Worm (Caenorhabditis elegans) whole organism, midembryonic: Measurements from ENCODE around the gene T10D4.14.
"Not testable (repeated sequence)": the region's sequence is repeated elsewhere in the genome, so short reads cannot be mapped to it uniquely, and the experiment has no call there.

Experiments used
- T22C8.4 ChIP-seq: fragments of 200-800 bp; sonication (Bioruptor generic); IDR thresholded peaks from 2 replicates; pipeline ENCODE4 v1.3.6; 2022; ENCODE audit warnings: missing genetic modification characterization, missing compliant biosample characterization
- cog-1 ChIP-seq: sonication (generic microtip); optimal IDR thresholded peaks from 2 replicates; lab custom pipeline; 2016; ENCODE audit warnings: missing genetic modification characterization, missing compliant biosample characterization
- flt-1 ChIP-seq: fragments of 200-800 bp; sonication (Bioruptor generic); IDR thresholded peaks from 2 replicates; pipeline ENCODE4 v1.3.6; 2022; ENCODE audit warnings: missing genetic modification characterization, missing compliant biosample characterization
- klf-2 ChIP-seq: fragments of 200-800 bp; sonication (Bioruptor generic); conservative IDR thresholded peaks from 2 replicates; pipeline ENCODE4 v1.3.6; 2022; ENCODE audit warnings: missing genetic modification reagents, missing genetic modification characterization, missing compliant biosample characterization
- med-1 ChIP-seq: sonication (generic microtip); optimal IDR thresholded peaks from 2 replicates; lab custom pipeline; 2017; ENCODE audit warnings: missing genetic modification characterization, mild to moderate bottlenecking, missing compliant biosample characterization, antibody characterized with exemption, missing genetic modification reagents; ENCODE audit not compliant: insufficient read depth
- ref-1 ChIP-seq: fragments of 200-800 bp; sonication (Bioruptor generic); conservative IDR thresholded peaks from 2 replicates; pipeline ENCODE4 v1.3.6; 2022; ENCODE audit warnings: missing genetic modification reagents, missing genetic modification characterization, missing compliant biosample characterization
- tab-1 ChIP-seq: fragments of 200-800 bp; sonication (Bioruptor generic); IDR thresholded peaks from 2 replicates; pipeline ENCODE4 v1.3.6; 2022; ENCODE audit warnings: missing genetic modification characterization, missing compliant biosample characterization
- ztf-23 ChIP-seq: fragments of 200-800 bp; sonication (Bioruptor generic); IDR thresholded peaks from 2 replicates; pipeline ENCODE4 v1.3.6; 2022; ENCODE audit warnings: missing genetic modification reagents, missing genetic modification characterization, missing compliant biosample characterization
- ztf-29 ChIP-seq: fragments of 200-800 bp; sonication (Bioruptor generic); IDR thresholded peaks from 2 replicates; pipeline ENCODE4 v1.3.6; 2022; ENCODE audit warnings: missing genetic modification reagents, missing genetic modification characterization, missing compliant biosample characterization

The T10D4.14 gene

DNA sequence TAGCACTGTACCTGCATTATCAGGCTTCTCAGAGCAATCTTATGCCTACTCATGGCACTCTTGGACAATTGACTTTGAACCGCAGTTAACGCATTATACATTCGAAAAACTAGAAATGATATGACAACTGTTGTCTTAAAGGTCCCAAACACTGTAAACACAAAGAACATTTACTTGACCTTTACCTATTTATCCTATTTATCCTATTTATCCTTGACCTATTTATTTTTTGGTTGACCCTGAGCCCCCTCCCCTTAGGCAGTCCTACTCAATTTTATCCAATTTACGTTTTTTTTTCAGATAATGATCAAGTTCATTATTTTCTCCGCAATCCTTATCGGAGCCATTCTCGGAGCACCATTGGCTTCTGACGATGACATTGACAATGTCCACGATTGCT is at the start of gene T10D4.14, which contains the start of gene T10D4.19:
T10D4.14 (minus strand) TSS at position 101 of the 400 bp plus-strand sequence.
T10D4.19 (plus strand) TSS at position 304 of the 400 bp plus-strand sequence.
- TF ChIP-seq cog-1 (tag; lab: Kevin White, UChicago) (no peak), ref-1 (no peak), klf-2 (no peak), med-1 (GFP tag; lab: Kevin White, UChicago) (no peak)

DNA sequence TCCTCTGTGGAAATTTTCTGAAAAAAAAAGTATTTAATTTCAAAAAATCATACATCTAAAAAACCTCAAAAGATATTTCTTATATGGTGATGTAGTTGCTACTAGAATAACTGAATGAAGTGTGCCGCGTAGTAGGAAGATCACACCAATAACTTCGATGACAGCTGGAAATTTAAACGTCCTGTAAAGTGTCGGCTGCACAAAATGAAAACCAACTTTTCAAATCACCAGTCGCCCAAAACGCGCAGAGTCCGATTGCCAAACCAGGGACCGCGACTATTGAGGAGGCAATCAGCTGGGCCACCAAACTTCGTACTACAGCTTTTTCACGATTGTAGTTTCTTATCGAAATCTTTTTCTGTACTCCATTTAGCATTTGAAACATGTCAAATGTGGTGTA is 49.7 kb upstream of the T10D4.14 start, which contains the start of gene sri-48:
sri-48 (minus strand) TSS at position 101 of the 400 bp plus-strand sequence.
- not testable (repeated sequence) for TF ChIP-seq ztf-23, tab-1, ztf-29 (GFP tag; lab: Robert Waterston, UW)

- TF ChIP-seq ztf-23 (GFP tag; lab: Robert Waterston, UW) (no peak), flt-1 (GFP tag; lab: Robert Waterston, UW) (no peak), cog-1 (tag; lab: Kevin White, UChicago) (no peak), ref-1 (no peak), tab-1 (GFP tag; lab: Robert Waterston, UW) (no peak), ztf-29 (GFP tag; lab: Robert Waterston, UW) (no peak), T22C8.4 (GFP tag; lab: Robert Waterston, UW) (no peak), med-1 (GFP tag; lab: Kevin White, UChicago) (no peak), klf-2 (no peak)
Measured at ce11 chrII:3198998-3199397, 47.5 kb upstream of the T10D4.14 start, which contains the start of gene sri-51. TSS of gene sri-51 (minus strand) at chrII:3199098.

ce11 chrII:3196966-3197365 is 45.5 kb upstream of the T10D4.14 start, which contains the start of gene gcy-15:
TSS of gene gcy-15 (minus strand) at chrII:3197066.
- TF ChIP-seq flt-1 (GFP tag; lab: Robert Waterston, UW) = no peak
- TF ChIP-seq ztf-23 (GFP tag; lab: Robert Waterston, UW) = no peak
- TF ChIP-seq T22C8.4 (GFP tag; lab: Robert Waterston, UW) = no peak
- TF ChIP-seq klf-2 = no peak
- TF ChIP-seq med-1 (GFP tag; lab: Kevin White, UChicago) = no peak
- no peak for TF ChIP-seq tab-1 (GFP tag; lab: Robert Waterston, UW)
- no peak for TF ChIP-seq cog-1 (tag; lab: Kevin White, UChicago)
- no peak for TF ChIP-seq ref-1
- no peak for TF ChIP-seq ztf-29 (GFP tag; lab: Robert Waterston, UW)

DNA sequence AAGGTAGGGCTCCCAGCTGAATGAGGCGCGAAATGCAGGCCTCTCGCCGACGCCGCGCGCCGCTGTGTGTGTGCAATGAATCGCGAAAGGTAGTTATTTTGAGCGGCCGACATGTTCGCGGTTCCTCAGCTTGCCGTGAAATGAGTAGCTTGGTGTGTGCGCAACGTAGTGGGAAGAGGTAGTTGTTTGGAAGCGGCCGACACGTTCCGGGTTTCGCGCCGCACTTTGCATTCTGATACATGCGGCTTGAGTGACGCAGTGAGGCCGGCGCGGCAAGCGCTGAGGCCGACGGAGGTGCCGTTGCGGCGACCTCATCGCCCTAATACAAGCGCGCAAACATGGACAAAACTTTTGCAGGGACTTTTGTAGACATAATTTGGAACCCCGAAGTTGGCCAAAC is 44.2 kb upstream of the T10D4.14 start:
- TF ChIP-seq flt-1 (GFP tag; lab: Robert Waterston, UW) = no peak
- TF ChIP-seq T22C8.4 (GFP tag; lab: Robert Waterston, UW) = no peak
- TF ChIP-seq ref-1 = no peak
- TF ChIP-seq tab-1 (GFP tag; lab: Robert Waterston, UW) = no peak
- no peak for TF ChIP-seq ztf-23 (GFP tag; lab: Robert Waterston, UW)

ce11 chrII:3191544-3191943 is 40.0 kb upstream of the T10D4.14 start, which contains the start of gene Y27F2A.9:
TSS of gene Y27F2A.9 (minus strand) at chrII:3191644.
- TF ChIP-seq tab-1, ztf-23, ztf-29 (GFP tag; lab: Robert Waterston, UW): not testable (repeated sequence)

- TF ChIP-seq tab-1 (GFP tag; lab: Robert Waterston, UW); ztf-29 (GFP tag; lab: Robert Waterston, UW); med-1 (GFP tag; lab: Kevin White, UChicago): not testable (repeated sequence)
Measured at ce11 chrII:3189038-3189437, 37.5 kb upstream of the T10D4.14 start, which contains the start of gene Y27F2A.11. TSS of gene Y27F2A.11 (plus strand) at chrII:3189338.

DNA sequence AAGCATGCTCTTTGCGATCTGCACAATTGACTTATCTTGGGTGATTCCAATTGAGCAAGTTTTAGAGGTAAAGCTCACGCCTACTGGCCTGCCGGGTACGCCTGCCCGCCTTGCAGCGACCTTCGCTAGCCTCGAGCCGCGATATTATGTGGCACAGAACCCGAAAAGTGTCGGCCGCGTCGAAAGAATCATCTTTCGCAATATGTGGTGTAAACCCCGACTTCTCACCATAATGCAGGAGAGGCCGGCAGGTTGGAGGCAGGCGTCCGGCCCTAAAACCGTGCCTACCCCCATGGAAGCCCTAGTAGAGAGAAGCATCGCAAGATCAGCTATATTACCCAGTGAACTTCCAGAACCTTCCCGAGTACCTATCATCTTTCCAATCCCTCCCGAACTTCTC is 34.3 kb upstream of the T10D4.14 start:
- TF ChIP-seq klf-2 = no peak
- TF ChIP-seq med-1 (GFP tag; lab: Kevin White, UChicago) = no peak
- TF ChIP-seq tab-1 (GFP tag; lab: Robert Waterston, UW) = no peak
- TF ChIP-seq ref-1 = no peak
- no peak for TF ChIP-seq T22C8.4 (GFP tag; lab: Robert Waterston, UW)
- TF ChIP-seq flt-1 (GFP tag; lab: Robert Waterston, UW) = no peak
- no peak for TF ChIP-seq ztf-29 (GFP tag; lab: Robert Waterston, UW)
- TF ChIP-seq cog-1 (tag; lab: Kevin White, UChicago) = no peak
- no peak for TF ChIP-seq ztf-23 (GFP tag; lab: Robert Waterston, UW)

DNA sequence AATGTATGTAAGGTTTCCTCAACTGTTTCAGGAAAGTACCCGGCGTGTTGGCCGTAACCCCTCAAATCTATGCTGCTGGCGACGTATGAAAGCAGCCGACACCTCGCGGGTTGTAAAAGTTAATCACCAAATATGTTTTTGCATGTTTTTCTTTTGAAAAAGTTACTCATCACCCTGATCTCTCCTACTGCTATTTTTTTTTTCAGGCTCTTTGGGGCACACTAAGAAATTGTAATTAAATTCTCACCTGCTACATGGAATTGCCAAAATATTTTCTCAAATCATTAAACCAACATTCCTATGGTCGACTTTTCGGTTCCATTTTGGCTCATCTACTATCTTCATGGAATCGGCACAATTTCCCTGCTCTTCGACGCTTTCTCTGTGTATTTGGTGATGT is 33.3 kb upstream of the T10D4.14 start, which contains the start of gene sri-78:
sri-78 (plus strand) TSS at position 301 of the 400 bp plus-strand sequence.
- TF ChIP-seq klf-2; tab-1 (GFP tag; lab: Robert Waterston, UW); cog-1 (tag; lab: Kevin White, UChicago): not testable (repeated sequence)

DNA sequence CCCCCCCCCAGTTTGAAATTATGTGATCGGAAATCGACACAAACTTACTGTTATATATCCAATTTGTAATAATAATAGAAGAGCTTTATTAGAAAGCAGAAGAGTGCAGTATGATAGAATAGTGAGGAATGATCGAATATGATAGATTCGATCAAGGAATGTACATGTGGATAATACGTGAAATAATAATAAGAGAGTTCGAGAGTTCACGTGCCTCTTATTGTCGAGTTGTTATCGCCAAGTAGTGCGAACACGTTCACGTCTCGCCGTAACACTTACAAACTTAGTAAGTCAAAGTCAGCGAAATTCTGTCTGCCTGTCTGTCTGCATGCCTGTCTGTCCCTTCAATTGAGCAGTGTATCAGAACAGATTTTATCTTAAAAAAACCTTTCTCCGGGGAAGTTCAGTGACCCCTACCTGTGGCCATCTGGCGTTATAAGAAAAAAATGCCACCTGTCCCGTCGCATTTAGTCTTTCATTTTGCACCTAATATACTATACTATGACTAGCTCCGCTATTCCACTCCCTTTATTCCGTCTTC is 31.9 kb upstream of the T10D4.14 start, which contains the start of the genes Y27F2A.6 and Y27F2A.8:
Y27F2A.6 (minus strand) TSS at position 101 of the 541 bp plus-strand sequence.
Y27F2A.8 (plus strand) TSS at position 491 of the 541 bp plus-strand sequence.
- TF ChIP-seq med-1 (GFP tag; lab: Kevin White, UChicago); ztf-23 (GFP tag; lab: Robert Waterston, UW); T22C8.4 (GFP tag; lab: Robert Waterston, UW): not testable (repeated sequence)
